Fruit fly (Drosophila melanogaster) whole organism, prepupa: ENCODE measurements around the gene GstD10.
A peak's percentile ranks its signal among the peaks of the same experiment; 100 is the strongest.

Source experiments
- Blimp-1 ChIP-seq: fragments of 200-800 bp; sonication (Bioruptor generic); optimal IDR thresholded peaks from 3 replicates; lab custom pipeline; 2017; ENCODE audit warnings: missing biosample characterization, missing genetic modification characterization, mild to moderate bottlenecking, moderate library complexity, missing genetic modification reagents
- CG10631 ChIP-seq: fragments of 200-800 bp; sonication (Bioruptor generic); optimal IDR thresholded peaks from 2 replicates; lab custom pipeline; 2016; ENCODE audit warnings: missing biosample characterization, missing genetic modification characterization
- CG10669 ChIP-seq: fragments of 200-800 bp; sonication (Bioruptor generic); optimal IDR thresholded peaks from 3 replicates; lab custom pipeline; 2018; ENCODE audit warnings: missing biosample characterization, mild to moderate bottlenecking, missing genetic modification characterization, moderate library complexity
- CG11762 ChIP-seq: fragments of 200-800 bp; sonication (Bioruptor generic); optimal IDR thresholded peaks from 3 replicates; lab custom pipeline; 2016; ENCODE audit warnings: missing biosample characterization, missing genetic modification characterization; ENCODE audit not compliant: insufficient read depth
- CG11902 ChIP-seq: fragments of 200-800 bp; sonication (Bioruptor generic); optimal IDR thresholded peaks from 3 replicates; lab custom pipeline; 2016; ENCODE audit warnings: missing biosample characterization, missing genetic modification characterization
- CG15336 ChIP-seq: fragments of 200-800 bp; sonication (Bioruptor generic); IDR thresholded peaks from 2 replicates; pipeline ENCODE4 v1.3.6; 2022; ENCODE audit warnings: missing biosample characterization, missing genetic modification characterization
- CG16779 ChIP-seq: fragments of 200-800 bp; sonication (Bioruptor generic); optimal IDR thresholded peaks from 3 replicates; lab custom pipeline; 2017; ENCODE audit warnings: missing biosample characterization, mild to moderate bottlenecking, missing genetic modification characterization
- CG3032 ChIP-seq: fragments of 200-800 bp; optimal IDR thresholded peaks from 2 replicates; lab custom pipeline; 2019; ENCODE audit warnings: missing biosample characterization, mild to moderate bottlenecking, missing genetic modification characterization, moderate library complexity
- CG31627 ChIP-seq: fragments of 200-800 bp; sonication (Bioruptor generic); optimal IDR thresholded peaks from 3 replicates; lab custom pipeline; 2016; ENCODE audit warnings: missing biosample characterization, missing genetic modification characterization
- CG3919 ChIP-seq: fragments of 200-800 bp; sonication (Bioruptor generic); optimal IDR thresholded peaks from 3 replicates; lab custom pipeline; 2016; ENCODE audit warnings: missing biosample characterization, missing genetic modification characterization
- CG4318 ChIP-seq: fragments of 200-800 bp; sonication (Bioruptor generic); optimal IDR thresholded peaks from 3 replicates; lab custom pipeline; 2017; ENCODE audit warnings: missing biosample characterization, mild to moderate bottlenecking, missing genetic modification characterization
- CG6163 ChIP-seq: fragments of 200-800 bp; sonication (Bioruptor generic); IDR thresholded peaks from 3 replicates; pipeline ENCODE4 v1.3.6; 2022; ENCODE audit warnings: missing biosample characterization, missing genetic modification characterization
- CG7368 ChIP-seq: fragments of 200-800 bp; sonication (Bioruptor generic); optimal IDR thresholded peaks from 3 replicates; lab custom pipeline; 2016; ENCODE audit warnings: missing biosample characterization, missing genetic modification characterization
- CG8119 ChIP-seq: fragments of 200-800 bp; sonication (Bioruptor generic); IDR thresholded peaks from 3 replicates; pipeline ENCODE4 v1.3.6; 2022; ENCODE audit warnings: missing biosample characterization, missing genetic modification characterization
- CG8319 ChIP-seq: fragments of 200-800 bp; sonication (Bioruptor generic); optimal IDR thresholded peaks from 3 replicates; lab custom pipeline; 2016; ENCODE audit warnings: missing biosample characterization, missing genetic modification characterization
- CG8632 ChIP-seq: fragments of 200-800 bp; sonication (Bioruptor generic); optimal IDR thresholded peaks from 3 replicates; lab custom pipeline; 2016; ENCODE audit warnings: missing biosample characterization, missing genetic modification characterization
- CG9139 ChIP-seq: fragments of 200-800 bp; sonication (Bioruptor generic); optimal IDR thresholded peaks from 3 replicates; lab custom pipeline; 2017; ENCODE audit warnings: missing biosample characterization, mild to moderate bottlenecking, missing genetic modification characterization
- Eip78C ChIP-seq: fragments of 200-800 bp; sonication (Bioruptor generic); peaks from one replicate; lab custom pipeline; 2016; ENCODE audit warnings: missing biosample characterization, missing genetic modification characterization
- Eip93F ChIP-seq: fragments of 200-800 bp; sonication (Bioruptor generic); optimal IDR thresholded peaks from 2 replicates; lab custom pipeline; 2016; ENCODE audit warnings: missing biosample characterization, mild to moderate bottlenecking, missing genetic modification characterization
- Ets21C ChIP-seq: fragments of 200-800 bp; sonication (Bioruptor generic); optimal IDR thresholded peaks from 3 replicates; lab custom pipeline; 2016; ENCODE audit warnings: missing biosample characterization, missing genetic modification characterization
- Ets96B ChIP-seq: fragments of 200-800 bp; optimal IDR thresholded peaks from 2 replicates; lab custom pipeline; 2019; ENCODE audit warnings: missing biosample characterization, mild to moderate bottlenecking, missing genetic modification characterization, moderate library complexity
- Gug ChIP-seq: fragments of 200-800 bp; sonication (Bioruptor generic); IDR thresholded peaks from 2 replicates; pipeline ENCODE4 v1.3.6; 2022; ENCODE audit warnings: missing biosample characterization, missing genetic modification characterization
- Hr39 ChIP-seq: fragments of 200-800 bp; sonication (Bioruptor generic); optimal IDR thresholded peaks from 2 replicates; lab custom pipeline; 2016; ENCODE audit warnings: missing biosample characterization, missing genetic modification characterization
- Met ChIP-seq: fragments of 200-800 bp; sonication (Bioruptor generic); optimal IDR thresholded peaks from 3 replicates; lab custom pipeline; 2016; ENCODE audit warnings: missing biosample characterization, missing genetic modification characterization
- OdsH ChIP-seq: fragments of 200-800 bp; sonication (Bioruptor generic); optimal IDR thresholded peaks from 3 replicates; lab custom pipeline; 2016; ENCODE audit warnings: missing biosample characterization, missing genetic modification characterization
- Smox ChIP-seq: fragments of 200-800 bp; sonication (Bioruptor generic); optimal IDR thresholded peaks from 3 replicates; lab custom pipeline; 2016; ENCODE audit warnings: missing biosample characterization, missing genetic modification characterization
- Sox102F ChIP-seq: fragments of 200-800 bp; sonication (Bioruptor generic); optimal IDR thresholded peaks from 2 replicates; lab custom pipeline; 2016; ENCODE audit warnings: missing biosample characterization, mild to moderate bottlenecking, missing genetic modification characterization
- Sox14 ChIP-seq: fragments of 200-800 bp; sonication (Bioruptor generic); optimal IDR thresholded peaks from 3 replicates; lab custom pipeline; 2016; ENCODE audit warnings: missing biosample characterization, missing genetic modification characterization
- dsx ChIP-seq: fragments of 200-800 bp; optimal IDR thresholded peaks from 3 replicates; lab custom pipeline; 2019; ENCODE audit warnings: missing biosample characterization, mild to moderate bottlenecking, missing genetic modification characterization, moderate library complexity; ENCODE audit not compliant: poor library complexity, severe bottlenecking
- esn ChIP-seq: fragments of 200-800 bp; sonication (Bioruptor generic); optimal IDR thresholded peaks from 2 replicates; lab custom pipeline; 2016; ENCODE audit warnings: missing biosample characterization, mild to moderate bottlenecking, missing genetic modification characterization, moderate library complexity
- fd59A ChIP-seq: fragments of 200-800 bp; sonication (Bioruptor generic); optimal IDR thresholded peaks from 2 replicates; lab custom pipeline; 2017; ENCODE audit warnings: missing biosample characterization, mild to moderate bottlenecking, missing genetic modification characterization, missing genetic modification reagents
- fkh ChIP-seq: fragments of 200-800 bp; sonication (Bioruptor generic); optimal IDR thresholded peaks from 3 replicates; lab custom pipeline; 2017; ENCODE audit warnings: missing biosample characterization, mild to moderate bottlenecking, missing genetic modification characterization, moderate library complexity
- lz ChIP-seq: fragments of 200-800 bp; sonication (Bioruptor generic); optimal IDR thresholded peaks from 3 replicates; lab custom pipeline; 2016; ENCODE audit warnings: missing biosample characterization, missing genetic modification characterization
- pdm3 ChIP-seq: fragments of 200-800 bp; sonication (Bioruptor generic); optimal IDR thresholded peaks from 3 replicates; lab custom pipeline; 2016; ENCODE audit warnings: missing biosample characterization, missing genetic modification characterization
- spab ChIP-seq: fragments of 200-800 bp; sonication (Bioruptor generic); optimal IDR thresholded peaks from 2 replicates; lab custom pipeline; 2017; ENCODE audit warnings: missing biosample characterization, mild to moderate bottlenecking, missing genetic modification characterization, missing genetic modification reagents
- svp ChIP-seq: fragments of 200-800 bp; sonication (Bioruptor generic); peaks from one replicate; lab custom pipeline; 2016; ENCODE audit warnings: missing biosample characterization, missing genetic modification characterization
- vri ChIP-seq: fragments of 200-800 bp; sonication (Bioruptor generic); optimal IDR thresholded peaks from 3 replicates; lab custom pipeline; 2016; ENCODE audit warnings: missing biosample characterization, mild to moderate bottlenecking, missing genetic modification characterization

GstD10 gene

DNA sequence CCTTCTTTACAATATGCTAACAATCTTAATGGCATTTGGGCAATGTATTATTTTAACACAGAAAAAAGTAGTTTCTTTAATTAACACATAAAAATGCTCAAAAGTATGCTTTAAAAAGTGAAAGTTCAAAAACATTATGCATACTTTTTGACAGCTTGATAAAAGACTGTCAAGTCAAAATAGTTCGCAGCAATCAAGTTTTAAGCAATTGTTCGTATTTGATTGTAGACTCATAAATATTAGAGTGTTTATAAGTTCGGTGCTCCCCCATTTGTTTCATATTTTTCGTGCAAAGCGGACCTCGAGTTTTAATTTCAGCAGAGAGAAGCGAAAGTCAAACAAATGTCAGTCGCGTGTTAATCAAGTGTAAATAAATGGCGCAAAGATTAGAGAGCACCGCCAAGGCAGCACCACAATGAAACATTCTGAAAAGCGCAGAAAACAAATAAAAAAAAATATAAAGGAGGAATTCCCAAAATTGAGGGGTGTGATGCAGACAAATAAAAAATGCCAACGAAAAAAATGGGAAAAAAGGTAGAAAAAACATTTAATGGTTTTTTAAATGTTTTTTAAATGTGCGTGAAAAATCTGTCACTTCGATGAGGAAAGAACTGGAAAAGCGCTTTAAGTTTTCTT is 20.5 kb downstream of the GstD10 start (continued):
- TF ChIP-seq svp (GFP tag; lab: Kevin White, UChicago), result peak; percentile 85
- peak; percentile 50 for TF ChIP-seq Met
- peak; percentile 51 for TF ChIP-seq esn (GFP tag; lab: Kevin White, UChicago)
- peak; percentile 18 for TF ChIP-seq Smox (GFP tag; lab: Kevin White, UChicago)
- TF ChIP-seq CG8319, result no peak
- TF ChIP-seq lz (GFP tag; lab: Kevin White, UChicago), result peak; percentile 24
- TF ChIP-seq Eip78C (GFP tag; lab: Kevin White, UChicago), result peak; percentile 68
- no peak for TF ChIP-seq spab (GFP tag; lab: Kevin White, UChicago)
- TF ChIP-seq CG4318, result no peak
- TF ChIP-seq Blimp-1 (GFP tag; lab: Kevin White, UChicago), result peak; percentile 15

- TF ChIP-seq vri (peak; percentile 30), Sox102F (GFP tag; lab: Kevin White, UChicago) (no peak)
Observed at dm6 chr3R:12341374-12341773, 24.2 kb downstream of the GstD10 start, which contains the start of gene Sgsf. Gene Sgsf, plus strand, starts transcription at chr3R:12341674.

dm6 chr3R:12329827-12330226 is 35.7 kb downstream of the GstD10 start:
- TF ChIP-seq Ets21C (GFP tag; lab: Kevin White, UChicago) (no peak), Ets96B (tag; lab: Kevin White, UChicago) (no peak), CG3919 (GFP tag; lab: Kevin White, UChicago) (no peak), CG4318 (no peak), CG8632 (GFP tag; lab: Kevin White, UChicago) (no peak)

- TF ChIP-seq svp (GFP tag; lab: Kevin White, UChicago), result peak; percentile 82
- no peak for TF ChIP-seq CG7368 (GFP tag; lab: Kevin White, UChicago)
Observed at dm6 chr3R:12326855-12327254, 38.7 kb downstream of the GstD10 start.

DNA sequence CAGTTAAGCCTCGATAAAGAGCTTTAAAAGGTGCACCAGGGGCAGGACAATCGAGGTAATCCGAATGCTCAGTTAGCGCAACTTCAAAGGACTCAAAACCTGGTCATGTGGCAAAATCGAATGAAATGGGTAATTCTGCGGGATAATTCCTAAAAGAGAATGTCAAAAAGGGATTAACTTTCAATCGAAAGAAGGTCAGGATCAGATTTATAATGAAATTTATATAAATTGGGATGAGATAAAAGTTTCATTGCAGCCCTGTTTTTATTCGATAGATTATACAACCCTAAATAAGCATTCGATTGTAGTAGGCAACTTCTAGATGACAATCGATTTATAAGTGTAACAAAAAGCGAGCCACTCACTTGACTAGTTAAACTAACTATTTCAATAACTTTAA is 42.3 kb downstream of the GstD10 start, which contains the start of gene CG10013:
Gene CG10013, plus strand, starts transcription at position 301 of the 400 bp plus-strand sequence.
- no peak for TF ChIP-seq Gug
- TF ChIP-seq pdm3 (GFP tag; lab: Kevin White, UChicago), result no peak
- TF ChIP-seq svp (GFP tag; lab: Kevin White, UChicago), result no peak
- no peak for TF ChIP-seq CG16779 (tag; lab: Kevin White, UChicago)
- TF ChIP-seq Sox14 (GFP tag; lab: Kevin White, UChicago), result no peak

- no peak for TF ChIP-seq lz (GFP tag; lab: Kevin White, UChicago)
- TF ChIP-seq Gug, result no peak
- TF ChIP-seq Eip78C (GFP tag; lab: Kevin White, UChicago), result no peak
- no peak for TF ChIP-seq OdsH (GFP tag; lab: Kevin White, UChicago)
- TF ChIP-seq Eip93F (GFP tag; lab: Kevin White, UChicago), result no peak
- TF ChIP-seq CG11902 (GFP tag; lab: Kevin White, UChicago), result no peak
- peak; percentile 99 for TF ChIP-seq svp (GFP tag; lab: Kevin White, UChicago)
Observed at dm6 chr3R:12317325-12317724, 48.2 kb downstream of the GstD10 start.

dm6 chr3R:12316420-12316819 is 49.1 kb downstream of the GstD10 start:
- TF ChIP-seq CG31627, result no peak
- TF ChIP-seq svp (GFP tag; lab: Kevin White, UChicago), result peak; percentile 93

dm6 chr3R:12315455-12315854 is 50.1 kb downstream of the GstD10 start:
- TF ChIP-seq CG4318, result peak; percentile 29
- TF ChIP-seq Hr39, result no peak
- peak; percentile 49 for TF ChIP-seq CG15336
- TF ChIP-seq CG3032 (tag; lab: Kevin White, UChicago), result no peak
- peak; percentile 59; the same call in 1 of the 3 replicates for TF ChIP-seq CG6163 (GFP tag; lab: Robert Waterston, UW)
- no peak for TF ChIP-seq fd59A (GFP tag; lab: Kevin White, UChicago)
- TF ChIP-seq CG9139 (GFP tag; lab: Kevin White, UChicago), result no peak
- TF ChIP-seq CG11762 (GFP tag; lab: Kevin White, UChicago), result no peak
- no peak for TF ChIP-seq CG10669 (GFP tag; lab: Kevin White, UChicago)
- no peak for TF ChIP-seq esn (GFP tag; lab: Kevin White, UChicago)
- TF ChIP-seq CG10631 (GFP tag; lab: Kevin White, UChicago), result peak; percentile 51
- peak; percentile 58; the same call in 2 of the 3 replicates for TF ChIP-seq CG8119
- no peak for TF ChIP-seq fkh
- no peak for TF ChIP-seq dsx (GFP tag; lab: Kevin White, UChicago)
- TF ChIP-seq pdm3 (GFP tag; lab: Kevin White, UChicago), result no peak
- TF ChIP-seq CG8319, result no peak
- TF ChIP-seq CG31627, result no peak
